Fruit fly (Drosophila melanogaster) whole organism: ENCODE measurements around the gene CG6793.

Experiments
- CG8478 ChIP-seq: fragments of >200 bp; optimal IDR thresholded peaks from 2 replicates; lab custom pipeline; 2018; ENCODE audit warnings: inconsistent platforms
- Dll ChIP-seq: fragments of >200 bp; optimal IDR thresholded peaks from 2 replicates; lab custom pipeline; 2017
- pan ChIP-seq: fragments of >200 bp; optimal IDR thresholded peaks from 2 replicates; lab custom pipeline; 2017
- psq ChIP-seq: fragments of >200 bp; optimal IDR thresholded peaks from 2 replicates; lab custom pipeline; 2017
- usp ChIP-seq: fragments of >200 bp; optimal IDR thresholded peaks from 2 replicates; lab custom pipeline; 2017; ENCODE audit warnings: missing biosample characterization, missing genetic modification characterization, mixed read lengths

dm6 chr3L:12057585-12057984, 15.4 kb downstream of the CG6793 start:
- TF ChIP-seq CG8478 (lab: Kevin White, UChicago) (no peak), usp (no peak), psq (lab: Kevin White, UChicago) (no peak), pan (lab: Kevin White, UChicago) (no peak), Dll (no peak)
